Worm (Caenorhabditis elegans) whole organism, midembryonic: ENCODE data around the gene F31D5.7.

Experiments used
- cog-1 ChIP-seq: sonication (generic microtip); optimal IDR thresholded peaks from 2 replicates; lab custom pipeline; 2016; ENCODE audit warnings: missing genetic modification characterization, missing compliant biosample characterization
- flt-1 ChIP-seq: fragments of 200-800 bp; sonication (Bioruptor generic); IDR thresholded peaks from 2 replicates; pipeline ENCODE4 v1.3.6; 2022; ENCODE audit warnings: missing genetic modification characterization, missing compliant biosample characterization
- klf-2 ChIP-seq: fragments of 200-800 bp; sonication (Bioruptor generic); conservative IDR thresholded peaks from 2 replicates; pipeline ENCODE4 v1.3.6; 2022; ENCODE audit warnings: missing genetic modification reagents, missing genetic modification characterization, missing compliant biosample characterization
- med-1 ChIP-seq: sonication (generic microtip); optimal IDR thresholded peaks from 2 replicates; lab custom pipeline; 2017; ENCODE audit warnings: missing genetic modification characterization, mild to moderate bottlenecking, missing compliant biosample characterization, antibody characterized with exemption, missing genetic modification reagents; ENCODE audit not compliant: insufficient read depth
- ref-1 ChIP-seq: fragments of 200-800 bp; sonication (Bioruptor generic); conservative IDR thresholded peaks from 2 replicates; pipeline ENCODE4 v1.3.6; 2022; ENCODE audit warnings: missing genetic modification reagents, missing genetic modification characterization, missing compliant biosample characterization
- tab-1 ChIP-seq: fragments of 200-800 bp; sonication (Bioruptor generic); IDR thresholded peaks from 2 replicates; pipeline ENCODE4 v1.3.6; 2022; ENCODE audit warnings: missing genetic modification characterization, missing compliant biosample characterization
- ztf-23 ChIP-seq: fragments of 200-800 bp; sonication (Bioruptor generic); IDR thresholded peaks from 2 replicates; pipeline ENCODE4 v1.3.6; 2022; ENCODE audit warnings: missing genetic modification reagents, missing genetic modification characterization, missing compliant biosample characterization
- ztf-29 ChIP-seq: fragments of 200-800 bp; sonication (Bioruptor generic); IDR thresholded peaks from 2 replicates; pipeline ENCODE4 v1.3.6; 2022; ENCODE audit warnings: missing genetic modification reagents, missing genetic modification characterization, missing compliant biosample characterization

ce11 chrII:4203729-4204184, 7.5 kb upstream of the F31D5.7 start, which contains the start of gene mth-1:
- no peak for TF ChIP-seq ref-1 (GFP tag; lab: Robert Waterston, UW)
- no peak for TF ChIP-seq tab-1 (GFP tag; lab: Robert Waterston, UW)
- TF ChIP-seq ztf-23, result no peak
- TF ChIP-seq ztf-29 (GFP tag; lab: Robert Waterston, UW), result no peak
- no peak for TF ChIP-seq med-1
- no peak for TF ChIP-seq flt-1 (GFP tag; lab: Robert Waterston, UW)
- TF ChIP-seq klf-2 (GFP tag; lab: Robert Waterston, UW), result no peak
- TF ChIP-seq cog-1 (tag; lab: Kevin White, UChicago), result no peak
